Fruit fly (Drosophila melanogaster): ENCODE data around the gene CG13010.

CG13010 gene

DNA sequence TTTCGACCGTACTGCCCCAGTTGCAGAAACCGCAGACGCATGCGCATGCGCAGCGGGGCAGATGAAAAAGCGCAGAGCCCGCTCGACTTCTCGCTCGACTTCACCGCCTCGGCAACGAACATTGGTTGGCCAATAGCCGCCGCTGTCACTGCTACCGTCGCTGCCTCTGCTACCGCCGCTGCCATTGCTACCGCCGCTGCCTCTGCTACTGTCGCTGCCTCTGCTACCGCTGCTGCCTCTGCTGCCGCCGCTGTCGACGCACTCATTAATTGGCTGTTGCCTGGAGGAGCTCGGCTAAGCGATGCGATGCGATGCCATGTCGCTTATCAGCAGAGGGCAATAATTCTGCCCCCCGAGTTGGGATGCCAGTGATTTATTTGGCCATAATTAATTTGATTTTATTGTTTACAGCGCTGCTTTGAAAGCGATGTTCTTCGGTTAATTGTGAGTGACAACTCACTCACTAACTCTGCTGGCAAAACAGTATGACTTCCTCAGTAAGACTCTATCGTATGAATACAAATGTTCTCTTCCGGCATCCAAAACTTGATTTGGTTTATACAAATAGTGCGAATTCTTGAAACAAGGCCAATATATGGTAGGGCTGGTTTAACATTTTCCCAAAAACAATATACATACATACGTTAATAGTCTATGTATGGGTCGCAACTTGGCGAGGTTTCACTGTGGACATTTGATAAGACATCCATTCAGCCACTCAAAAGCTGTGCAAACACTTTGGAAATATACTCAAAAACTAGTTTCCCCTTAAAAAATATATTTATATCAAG lies 7.9 kb downstream of the CG13010 start (continued):
- TF ChIP-seq Dp (GFP tag; optimal IDR thresholded peaks at IDR 0.05) (no peak), Blimp-1 (GFP tag; optimal IDR thresholded peaks at IDR 0.05) (no peak), hbn (GFP tag; IDR thresholded peaks at IDR 0.05; ENCODE audit: partially characterized antibody) (no peak), en (GFP tag; optimal IDR thresholded peaks at IDR 0.05) (no peak), vvl (GFP tag; IDR thresholded peaks at IDR 0.05) (no peak), CG10431 (GFP tag; optimal IDR thresholded peaks at IDR 0.05) (no peak), pho (GFP tag; optimal IDR thresholded peaks at IDR 0.05) (no peak), CG8765 (GFP tag; IDR thresholded peaks at IDR 0.05) (no peak), br (optimal IDR thresholded peaks at IDR 0.05) (no peak), shn (GFP tag; optimal IDR thresholded peaks at IDR 0.05) (peak; percentile 3), repo (GFP tag; optimal IDR thresholded peaks at IDR 0.05) (no peak), Fer3 (tag; optimal IDR thresholded peaks at IDR 0.05) (peak; percentile 28), CG6854 (GFP tag; optimal IDR thresholded peaks at IDR 0.05) (no peak), CG7556 (GFP tag; optimal IDR thresholded peaks at IDR 0.05) (peak; percentile 20), CG10565 (GFP tag; optimal IDR thresholded peaks at IDR 0.05) (no peak), run (tag; optimal IDR thresholded peaks at IDR 0.05) (no peak), kah (GFP tag; optimal IDR thresholded peaks at IDR 0.05) (no peak), Lhr (GFP tag; optimal IDR thresholded peaks at IDR 0.05) (no peak), Nf-YA (GFP tag; IDR thresholded peaks at IDR 0.05) (no peak), her (GFP tag; optimal IDR thresholded peaks at IDR 0.05) (no peak), sens (GFP tag) (peak; percentile 60), CG9215 (GFP tag; IDR thresholded peaks at IDR 0.05) (no peak), trem (tag; optimal IDR thresholded peaks at IDR 0.05) (no peak), CkIIα-i1 (GFP tag; IDR thresholded peaks at IDR 0.05) (no peak), hth (optimal IDR thresholded peaks at IDR 0.05) (no peak), Mrtf (GFP tag; IDR thresholded peaks at IDR 0.05) (no peak), Dek (tag; optimal IDR thresholded peaks at IDR 0.05) (no peak), CG18619 (GFP tag; optimal IDR thresholded peaks at IDR 0.05) (no peak), Ets97D (GFP tag; optimal IDR thresholded peaks at IDR 0.05) (no peak), lola (GFP tag; optimal IDR thresholded peaks at IDR 0.05) (no peak), CG7963 (GFP tag; IDR thresholded peaks at IDR 0.05; ENCODE audit: partially characterized antibody) (no peak), Sry-β (GFP tag; optimal IDR thresholded peaks at IDR 0.05) (no peak), CG3407 (GFP tag; optimal IDR thresholded peaks at IDR 0.05) (no peak), CG32767 (GFP tag; IDR thresholded peaks at IDR 0.05) (no peak), seq (GFP tag; IDR thresholded peaks at IDR 0.05) (no peak), CG8281 (tag; optimal IDR thresholded peaks at IDR 0.05) (no peak), klu (GFP tag; IDR thresholded peaks at IDR 0.05) (no peak), row (GFP tag; IDR thresholded peaks at IDR 0.05) (peak; percentile 66), D19A (tag; optimal IDR thresholded peaks at IDR 0.05) (no peak), kni (GFP tag; optimal IDR thresholded peaks at IDR 0.05) (no peak), Antp (GFP tag; optimal IDR thresholded peaks at IDR 0.05) (peak; percentile 5), CG17361 (GFP tag; IDR thresholded peaks at IDR 0.05) (no peak), Hsf (GFP tag; optimal IDR thresholded peaks at IDR 0.05) (no peak), so (GFP tag; IDR thresholded peaks at IDR 0.05) (no peak), HmgD (GFP tag; optimal IDR thresholded peaks at IDR 0.05) (no peak), Vsx1 (GFP tag; optimal IDR thresholded peaks at IDR 0.05) (no peak), CG8089 (GFP tag; optimal IDR thresholded peaks at IDR 0.05) (no peak), CG2120 (GFP tag; optimal IDR thresholded peaks at IDR 0.05) (peak; percentile 72), bigmax (GFP tag; optimal IDR thresholded peaks at IDR 0.05) (no peak), maf-S (GFP tag; optimal IDR thresholded peaks at IDR 0.05) (no peak), B-H2 (GFP tag; optimal IDR thresholded peaks at IDR 0.05) (no peak)

Measured in whole organism, embryonic.